Worm (Caenorhabditis elegans): ENCODE results near the gene srsx-18.

DNA sequence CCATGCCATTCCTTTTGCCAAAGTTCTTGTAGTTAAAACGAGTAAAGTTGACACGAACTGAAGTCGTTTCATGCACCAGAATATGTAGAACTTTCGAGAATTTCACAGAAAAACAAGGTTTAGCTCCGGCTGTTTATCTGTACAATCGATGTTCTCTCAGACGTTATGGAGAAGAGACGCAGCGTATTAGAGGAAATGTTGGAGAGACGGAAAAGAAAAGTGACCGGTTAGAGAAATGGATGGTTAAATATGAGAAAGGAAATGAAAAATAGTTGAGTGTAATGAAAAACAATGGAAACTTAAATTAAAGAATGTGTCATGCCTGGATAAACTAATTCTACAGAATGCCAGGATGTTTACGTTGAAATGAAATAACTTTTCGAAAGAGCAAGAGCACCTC, 41.4 kb downstream of the srsx-18 start, which contains the start of gene pcm-1:
- TF ChIP-seq C16A3.4 (tag; optimal IDR thresholded peaks at IDR 0.05) (no peak), zag-1 (tag; optimal IDR thresholded peaks at IDR 0.05) (no peak), ztf-11 (tag; optimal IDR thresholded peaks at IDR 0.05) (no peak), elt-3 (tag; optimal IDR thresholded peaks at IDR 0.05) (no peak)

All from whole organism, L1 larva.